Worm (Caenorhabditis elegans): Measurements from ENCODE around the gene F45E6.1.

DNA sequence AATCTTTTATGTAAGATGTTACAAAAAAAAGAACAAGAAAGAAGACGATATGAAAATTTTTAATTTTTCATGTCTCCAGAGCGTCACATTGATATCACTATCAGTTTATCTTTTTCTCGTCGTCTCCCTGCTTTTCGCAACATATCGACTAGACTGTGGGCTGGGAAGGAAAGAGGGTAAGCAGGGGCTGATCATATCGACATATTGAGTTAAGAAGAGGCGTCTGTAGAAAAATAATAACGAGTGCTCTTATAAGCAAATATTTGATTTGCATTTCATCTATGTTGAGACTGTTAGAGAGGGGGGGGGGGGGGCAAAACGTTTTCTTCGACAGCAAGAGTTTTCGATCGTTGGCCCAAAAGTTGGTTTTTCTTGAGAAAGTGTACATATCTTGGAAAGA is 41.7 kb upstream of the F45E6.1 start:
- TF ChIP-seq arid-1 (GFP tag; conservative IDR thresholded peaks at IDR 0.05) = no peak
- TF ChIP-seq D1046.2 (GFP tag; IDR thresholded peaks at IDR 0.05) = no peak
- TF ChIP-seq nhr-10 (tag; optimal IDR thresholded peaks at IDR 0.05) = no peak
- no peak for TF ChIP-seq mdl-1 (tag; optimal IDR thresholded peaks at IDR 0.05)
- no peak for TF ChIP-seq gei-8 (GFP tag; optimal IDR thresholded peaks at IDR 0.05)
- no peak for TF ChIP-seq skn-1 (tag; optimal IDR thresholded peaks at IDR 0.05)
- no peak for TF ChIP-seq mep-1 (tag; optimal IDR thresholded peaks at IDR 0.05)
- no peak for TF ChIP-seq ceh-82 (tag; optimal IDR thresholded peaks at IDR 0.05)
- TF ChIP-seq nhr-25 (tag; optimal IDR thresholded peaks at IDR 0.05; ENCODE audit: borderline replicate concordance, insufficient read depth) = no peak
- TF ChIP-seq snpc-4 (tag; optimal IDR thresholded peaks at IDR 0.05) = no peak
- TF ChIP-seq cey-2 (tag; optimal IDR thresholded peaks at IDR 0.05; ENCODE audit: borderline replicate concordance, insufficient read depth) = no peak
- TF ChIP-seq unc-62 (GFP tag; optimal IDR thresholded peaks at IDR 0.05 in 1 of 2) = no peak
- TF ChIP-seq unc-62 (tag; optimal IDR thresholded peaks at IDR 0.05) = no peak
